Worm (Caenorhabditis elegans) whole organism, late embryonic: ENCODE measurements around the gene cyp-13A10.
A peak's percentile ranks its signal among the peaks of the same experiment; 100 is the strongest.

Experiments used
- C08G9.2 ChIP-seq: sonication (generic microtip); optimal IDR thresholded peaks from 2 replicates; lab custom pipeline; 2016; ENCODE audit warnings: mild to moderate bottlenecking, missing genetic modification characterization, moderate library complexity, missing compliant biosample characterization
- F13H6.1 ChIP-seq: sonication (generic microtip); optimal IDR thresholded peaks from 2 replicates; lab custom pipeline; 2016; ENCODE audit warnings: missing genetic modification characterization, missing compliant biosample characterization
- K02D7.2 ChIP-seq: sonication (generic microtip); optimal IDR thresholded peaks from 2 replicates; lab custom pipeline; 2017; ENCODE audit warnings: mild to moderate bottlenecking, missing genetic modification characterization, missing compliant biosample characterization
- T23F11.4 ChIP-seq: fragments of 200-800 bp; sonication (Bioruptor generic); optimal IDR thresholded peaks from 2 replicates; lab custom pipeline; 2018; ENCODE audit warnings: mild to moderate bottlenecking, missing genetic modification characterization, missing compliant biosample characterization
- Y22D7AL.16 ChIP-seq: sonication (generic microtip); optimal IDR thresholded peaks from 2 replicates; lab custom pipeline; 2016; ENCODE audit warnings: missing genetic modification characterization, missing compliant biosample characterization
- ahr-1 ChIP-seq: sonication (generic microtip); optimal IDR thresholded peaks from 2 replicates; lab custom pipeline; 2016; ENCODE audit warnings: missing genetic modification characterization, missing compliant biosample characterization
- ceh-14 ChIP-seq: sonication (generic microtip); optimal IDR thresholded peaks from 2 replicates; lab custom pipeline; 2016; ENCODE audit warnings: missing genotype, missing genetic modification characterization, missing compliant biosample characterization
- ceh-19 ChIP-seq: fragments of 200-800 bp; sonication (Bioruptor generic); optimal IDR thresholded peaks from 2 replicates; lab custom pipeline; 2018; ENCODE audit warnings: mild to moderate bottlenecking, missing genetic modification characterization, missing compliant biosample characterization
- ceh-2 ChIP-seq: sonication (generic microtip); optimal IDR thresholded peaks from 2 replicates; lab custom pipeline; 2016; ENCODE audit warnings: missing genotype, missing genetic modification characterization, missing compliant biosample characterization
- ceh-22 ChIP-seq: sonication (generic microtip); optimal IDR thresholded peaks from 2 replicates; lab custom pipeline; 2017; ENCODE audit warnings: missing biosample characterization, missing genetic modification characterization
- ceh-31 ChIP-seq: sonication (generic microtip); optimal IDR thresholded peaks from 2 replicates; lab custom pipeline; 2016; ENCODE audit warnings: missing genetic modification characterization, missing compliant biosample characterization
- ceh-45 ChIP-seq: fragments of 200-800 bp; sonication (Bioruptor generic); IDR thresholded peaks from 2 replicates; pipeline ENCODE4 v1.3.6; 2022; ENCODE audit warnings: missing genetic modification reagents, missing genetic modification characterization, missing compliant biosample characterization
- ceh-48 ChIP-seq: sonication (generic microtip); optimal IDR thresholded peaks from 2 replicates; lab custom pipeline; 2016; ENCODE audit warnings: missing genetic modification characterization, inconsistent platforms, missing compliant biosample characterization
- ceh-9 ChIP-seq: sonication (generic microtip); optimal IDR thresholded peaks from 2 replicates; lab custom pipeline; 2016; ENCODE audit warnings: mild to moderate bottlenecking, missing genetic modification characterization, inconsistent platforms, missing compliant biosample characterization
- dmd-4 ChIP-seq: sonication (generic microtip); optimal IDR thresholded peaks from 2 replicates; lab custom pipeline; 2016; ENCODE audit warnings: borderline replicate concordance, missing genetic modification characterization, missing compliant biosample characterization
- dve-1 ChIP-seq: sonication (generic microtip); optimal IDR thresholded peaks from 2 replicates; lab custom pipeline; 2017; ENCODE audit warnings: antibody characterized with exemption, mild to moderate bottlenecking, missing genetic modification characterization, missing compliant biosample characterization
- elt-2 ChIP-seq: sonication (generic microtip); optimal IDR thresholded peaks from 2 replicates; lab custom pipeline; 2016; ENCODE audit warnings: missing genetic modification reagents, missing genetic modification characterization, missing compliant biosample characterization
- elt-4 ChIP-seq: sonication (generic microtip); optimal IDR thresholded peaks from 2 replicates; lab custom pipeline; 2016; ENCODE audit warnings: missing genetic modification characterization, missing compliant biosample characterization
- fax-1 ChIP-seq: sonication (generic microtip); optimal IDR thresholded peaks from 2 replicates; lab custom pipeline; 2016; ENCODE audit warnings: missing genotype, missing genetic modification characterization, missing compliant biosample characterization
- gmeb-2 ChIP-seq: sonication (generic microtip); optimal IDR thresholded peaks from 2 replicates; lab custom pipeline; 2016; ENCODE audit warnings: missing genetic modification characterization, inconsistent platforms, missing compliant biosample characterization
- hlh-30 ChIP-seq: sonication (generic microtip); optimal IDR thresholded peaks from 2 replicates; lab custom pipeline; 2017; ENCODE audit warnings: antibody characterized with exemption, missing genetic modification characterization, missing compliant biosample characterization; ENCODE audit not compliant: insufficient read depth
- mec-3 ChIP-seq: sonication (generic microtip); optimal IDR thresholded peaks from 2 replicates; lab custom pipeline; 2016; ENCODE audit warnings: borderline replicate concordance, missing genetic modification characterization, missing compliant biosample characterization
- pag-3 ChIP-seq: sonication (generic microtip); optimal IDR thresholded peaks from 2 replicates; lab custom pipeline; 2016; ENCODE audit warnings: missing compliant biosample characterization, missing genetic modification characterization, borderline replicate concordance
- pha-4 ChIP-seq: fragments of 150-350 bp; optimal IDR thresholded peaks from 2 replicates; lab custom pipeline; 2018; ENCODE audit warnings: missing biosample characterization, missing genetic modification reagents, missing genetic modification characterization
- pqm-1 ChIP-seq: sonication (generic microtip); optimal IDR thresholded peaks from 2 replicates; lab custom pipeline; 2016; ENCODE audit warnings: missing genetic modification characterization, missing compliant biosample characterization
- ref-2 ChIP-seq: sonication (generic microtip); optimal IDR thresholded peaks from 2 replicates; lab custom pipeline; 2016; ENCODE audit warnings: missing genetic modification characterization, missing compliant biosample characterization
- sdc-2 ChIP-seq: sonication (generic microtip); optimal IDR thresholded peaks from 2 replicates; lab custom pipeline; 2016; ENCODE audit warnings: missing genotype, missing genetic modification characterization, missing compliant biosample characterization
- sox-2 ChIP-seq: fragments of 200-800 bp; sonication (Bioruptor generic); IDR thresholded peaks from 2 replicates; pipeline ENCODE4 v1.3.6; 2022; ENCODE audit warnings: missing genetic modification reagents, missing genetic modification characterization, missing compliant biosample characterization
- sox-4 ChIP-seq: sonication (generic microtip); optimal IDR thresholded peaks from 2 replicates; lab custom pipeline; 2017; ENCODE audit warnings: mild to moderate bottlenecking, missing genetic modification characterization, inconsistent platforms, missing compliant biosample characterization
- syd-9 ChIP-seq: sonication (generic microtip); optimal IDR thresholded peaks from 2 replicates; lab custom pipeline; 2016; ENCODE audit warnings: mild to moderate bottlenecking, missing genetic modification characterization, moderate library complexity, missing compliant biosample characterization
- tbx-7 ChIP-seq: sonication (generic microtip); optimal IDR thresholded peaks from 2 replicates; lab custom pipeline; 2016; ENCODE audit warnings: missing genotype, missing genetic modification characterization, missing compliant biosample characterization
- unc-3 ChIP-seq, 2 experiments: fragments of 200-800 bp in 1 of 2; sonication (Bioruptor generic) in 1 of 2; sonication (generic microtip) in 1 of 2; conservative IDR thresholded peaks in 1 of 2; optimal IDR thresholded peaks in 1 of 2; 2 replicates each; pipeline versions ENCODE4 v1.3.6 to Lab custom; 2016 to 2022; ENCODE audit warnings: missing compliant biosample characterization in 2 of 2, missing genetic modification characterization in 2 of 2, missing genetic modification reagents in 1 of 2
- unc-42 ChIP-seq: sonication (generic microtip); optimal IDR thresholded peaks from 2 replicates; lab custom pipeline; 2016; ENCODE audit warnings: missing genotype, missing genetic modification characterization, missing compliant biosample characterization
- unc-55 ChIP-seq: sonication (generic microtip); optimal IDR thresholded peaks from 2 replicates; lab custom pipeline; 2017; ENCODE audit warnings: missing biosample characterization, missing genetic modification reagents, missing genetic modification characterization
- zip-5 ChIP-seq: sonication (generic microtip); optimal IDR thresholded peaks from 2 replicates; lab custom pipeline; 2016; ENCODE audit warnings: missing genetic modification characterization, missing compliant biosample characterization
- ztf-16 ChIP-seq: sonication (generic microtip); optimal IDR thresholded peaks from 2 replicates; lab custom pipeline; 2017; ENCODE audit warnings: missing genetic modification characterization, missing compliant biosample characterization

The cyp-13A10 gene

ce11 chrII:9651700-9652099, 11.0 kb downstream of the cyp-13A10 start, which contains the start of gene ZK1307.4:
ZK1307.4 (minus strand) TSS chrII:9651800.
- no peak for TF ChIP-seq elt-2 (tag; lab: Kevin White, UChicago)
- no peak for TF ChIP-seq pag-3 (tag; lab: Kevin White, UChicago)
- no peak for TF ChIP-seq zip-5
- TF ChIP-seq dve-1, result no peak
- TF ChIP-seq syd-9 (tag; lab: Kevin White, UChicago), result no peak
- no peak for TF ChIP-seq ceh-2
- TF ChIP-seq C08G9.2 (tag; lab: Kevin White, UChicago), result no peak
- TF ChIP-seq ceh-9 (tag; lab: Kevin White, UChicago), result no peak
- TF ChIP-seq pha-4 (tag; lab: Kevin White, UChicago), result no peak
- no peak for TF ChIP-seq unc-42 (tag; lab: Kevin White, UChicago)
- TF ChIP-seq sox-2 (GFP tag; lab: Robert Waterston, UW), result no peak
- no peak for TF ChIP-seq mec-3 (tag; lab: Kevin White, UChicago)
- no peak for TF ChIP-seq ref-2 (tag; lab: Kevin White, UChicago)
- no peak for TF ChIP-seq T23F11.4 (GFP tag; lab: Kevin White, UChicago)
- no peak for TF ChIP-seq tbx-7 (tag; lab: Kevin White, UChicago)
- TF ChIP-seq ceh-45, result no peak
- no peak for TF ChIP-seq fax-1
- TF ChIP-seq unc-55 (GFP tag; lab: Kevin White, UChicago), result no peak
- no peak for TF ChIP-seq ahr-1 (tag; lab: Kevin White, UChicago)
- TF ChIP-seq, all 69 proteins: peak for 0

- TF ChIP-seq ceh-19 (GFP tag; lab: Kevin White, UChicago) (no peak), ceh-2 (no peak), fax-1 (no peak), Y22D7AL.16 (tag; lab: Kevin White, UChicago) (no peak), F13H6.1 (tag; lab: Kevin White, UChicago) (no peak), pqm-1 (no peak), K02D7.2 (tag; lab: Kevin White, UChicago) (no peak), elt-2 (tag; lab: Kevin White, UChicago) (no peak), unc-3 (GFP tag; conservative IDR thresholded peaks at IDR 0.05; lab: Robert Waterston, UW) (no peak), unc-3 (tag; optimal IDR thresholded peaks at IDR 0.05; lab: Kevin White, UChicago) (no peak), dve-1 (no peak), ztf-16 (tag; lab: Kevin White, UChicago) (no peak), sox-4 (tag; lab: Kevin White, UChicago) (no peak), ceh-31 (tag; lab: Kevin White, UChicago) (no peak), ceh-14 (tag; lab: Kevin White, UChicago) (no peak), gmeb-2 (tag; lab: Kevin White, UChicago) (no peak), syd-9 (tag; lab: Kevin White, UChicago) (no peak), ref-2 (tag; lab: Kevin White, UChicago) (no peak), dmd-4 (tag; lab: Kevin White, UChicago) (no peak), elt-4 (tag; lab: Kevin White, UChicago) (no peak), ahr-1 (tag; lab: Kevin White, UChicago) (no peak)
These were observed 13.5 kb downstream of the cyp-13A10 start, which contains the start of gene ZK1307.9 for ce11 chrII:9649191-9649590. ZK1307.9 (plus strand) TSS chrII:9649491.

ce11 chrII:9646928-9647838, 15.5 kb downstream of the cyp-13A10 start, which contains the start of gene sqv-8:
sqv-8 (plus strand) TSS chrII:9646978.
- no peak for TF ChIP-seq sdc-2
- TF ChIP-seq ceh-48 (tag; lab: Kevin White, UChicago), result peak; percentile 46
- TF ChIP-seq hlh-30 (tag; lab: Kevin White, UChicago), result peak; percentile 87
- no peak for TF ChIP-seq ceh-22
- no peak for TF ChIP-seq ceh-2
